Fruit fly (Drosophila melanogaster): Measurements from ENCODE around the gene Jon99Ci.

- TF ChIP-seq ttk (optimal IDR thresholded peaks at IDR 0.05) (no peak), psq (optimal IDR thresholded peaks at IDR 0.05) (no peak), Myc (optimal IDR thresholded peaks at IDR 0.05) (no peak), Sin3A (optimal IDR thresholded peaks at IDR 0.05) (no peak)
These were observed 18.3 kb downstream of the Jon99Ci start, which contains the start of gene CG31036 for dm6 chr3R:29907601-29908175.
